Worm (Caenorhabditis elegans): ENCODE results near the gene ins-8.

The ins-8 gene

ce11 chrIV:9669969-9670368, 10.8 kb downstream of the ins-8 start (continued):
- TF ChIP-seq ceh-82 (tag; optimal IDR thresholded peaks at IDR 0.05) (no peak), skn-1 (tag; optimal IDR thresholded peaks at IDR 0.05) (no peak), nhr-76 (tag; optimal IDR thresholded peaks at IDR 0.05) (no peak), lin-15B (tag; optimal IDR thresholded peaks at IDR 0.05) (no peak), eor-1 (tag; optimal IDR thresholded peaks at IDR 0.05) (no peak), nfya-1 (tag; optimal IDR thresholded peaks at IDR 0.05; ENCODE audit: insufficient read depth) (no peak), mml-1 (tag; optimal IDR thresholded peaks at IDR 0.05) (no peak), lsy-12 (tag; optimal IDR thresholded peaks at IDR 0.05) (peak; percentile 38), snpc-4 (tag; optimal IDR thresholded peaks at IDR 0.05) (no peak), hmg-11 (tag; optimal IDR thresholded peaks at IDR 0.05) (peak; percentile 22), ceh-28 (tag; optimal IDR thresholded peaks at IDR 0.05) (peak; percentile 37)

ce11 chrIV:9668103-9668672, 12.6 kb downstream of the ins-8 start:
- no peak for TF ChIP-seq ceh-16 (tag; optimal IDR thresholded peaks at IDR 0.05)
- no peak for TF ChIP-seq ztf-11 (tag; optimal IDR thresholded peaks at IDR 0.05)
- TF ChIP-seq ama-1 (optimal IDR thresholded peaks at IDR 0.05), result no peak
- TF ChIP-seq nhr-12 (tag; optimal IDR thresholded peaks at IDR 0.05), result no peak
- TF ChIP-seq eor-1 (tag; optimal IDR thresholded peaks at IDR 0.05), result no peak
- peak; percentile 82 for TF ChIP-seq pqm-1 (tag; optimal IDR thresholded peaks at IDR 0.05)
- TF ChIP-seq jun-1 (tag; optimal IDR thresholded peaks at IDR 0.05), result peak; percentile 52
- TF ChIP-seq hmg-11 (tag; optimal IDR thresholded peaks at IDR 0.05), result no peak
- TF ChIP-seq elt-1 (tag; optimal IDR thresholded peaks at IDR 0.05), result no peak
- TF ChIP-seq fkh-2 (tag; optimal IDR thresholded peaks at IDR 0.05), result no peak
- no peak for TF ChIP-seq nhr-28 (tag; optimal IDR thresholded peaks at IDR 0.05)
- TF ChIP-seq fkh-10 (GFP tag; optimal IDR thresholded peaks at IDR 0.05), result no peak
- no peak for TF ChIP-seq mdl-1 (tag; optimal IDR thresholded peaks at IDR 0.05)
- no peak for TF ChIP-seq nhr-76 (tag; optimal IDR thresholded peaks at IDR 0.05)
- TF ChIP-seq pha-4 (tag; optimal IDR thresholded peaks at IDR 0.05), result peak; percentile 60
- TF ChIP-seq elt-3 (tag; optimal IDR thresholded peaks at IDR 0.05), result no peak
- TF ChIP-seq nfya-1 (tag; optimal IDR thresholded peaks at IDR 0.05; ENCODE audit: insufficient read depth), result peak; percentile 18
- TF ChIP-seq lin-39 (tag; optimal IDR thresholded peaks at IDR 0.05), result no peak
- TF ChIP-seq nhr-11 (tag; optimal IDR thresholded peaks at IDR 0.05), result no peak
- no peak for TF ChIP-seq skn-1 (tag; optimal IDR thresholded peaks at IDR 0.05)
- peak; percentile 56 for TF ChIP-seq elt-2 (tag; optimal IDR thresholded peaks at IDR 0.05)
- no peak for TF ChIP-seq mml-1 (tag; optimal IDR thresholded peaks at IDR 0.05)

- TF ChIP-seq skn-1 (tag; optimal IDR thresholded peaks at IDR 0.05) (no peak), nhr-25 (tag; optimal IDR thresholded peaks at IDR 0.05) (peak; percentile 20), pha-4 (tag; optimal IDR thresholded peaks at IDR 0.05) (peak; percentile 43)
These were observed 13.7 kb downstream of the ins-8 start for ce11 chrIV:9667084-9667483.

- TF ChIP-seq ceh-9 (tag; optimal IDR thresholded peaks at IDR 0.05) (no peak), egl-5 (tag; optimal IDR thresholded peaks at IDR 0.05) (no peak), unc-39 (tag; optimal IDR thresholded peaks at IDR 0.05) (no peak), unc-62 (GFP tag; optimal IDR thresholded peaks at IDR 0.05) (no peak), ceh-28 (tag; optimal IDR thresholded peaks at IDR 0.05) (no peak), fkh-10 (GFP tag; optimal IDR thresholded peaks at IDR 0.05) (peak; percentile 74)
These were observed 20.7 kb downstream of the ins-8 start for ce11 chrIV:9659999-9660398.

- no peak for TF ChIP-seq nhr-11 (tag; optimal IDR thresholded peaks at IDR 0.05)
- no peak for TF ChIP-seq elt-3 (tag; optimal IDR thresholded peaks at IDR 0.05)
- no peak for TF ChIP-seq ceh-28 (tag; optimal IDR thresholded peaks at IDR 0.05)
- no peak for TF ChIP-seq nhr-67 (tag; optimal IDR thresholded peaks at IDR 0.05)
- no peak for TF ChIP-seq pha-4 (tag; optimal IDR thresholded peaks at IDR 0.05)
- no peak for TF ChIP-seq nhr-77 (tag; optimal IDR thresholded peaks at IDR 0.05)
These were observed 23.0 kb downstream of the ins-8 start, which contains the start of gene acc-1 for ce11 chrIV:9657753-9658152. acc-1 (plus strand) TSS chrIV:9658053.

Data from whole organism, L3 larva.